Worm (Caenorhabditis elegans): ENCODE results near the gene K08D8.7.

- TF ChIP-seq nhr-76 (tag; optimal IDR thresholded peaks at IDR 0.05) (no peak), nhr-12 (tag; optimal IDR thresholded peaks at IDR 0.05) (no peak)
Observed at ce11 chrIV:12896371-12896882, at the start of gene K08D8.7.

Measured in whole organism, mixed stage, embryonic.